Worm (Caenorhabditis elegans) whole organism, early embryonic: Measurements from ENCODE around the gene str-250.

Experiments
- B0310.2 ChIP-seq: sonication (generic microtip); optimal IDR thresholded peaks from 2 replicates; lab custom pipeline; 2016; ENCODE audit warnings: mild to moderate bottlenecking, missing genetic modification characterization, missing compliant biosample characterization
- F13C5.2 ChIP-seq: sonication (generic microtip); optimal IDR thresholded peaks from 2 replicates; lab custom pipeline; 2017; ENCODE audit warnings: mild to moderate bottlenecking, missing genetic modification characterization, inconsistent platforms, missing compliant biosample characterization
- aly-1 ChIP-seq: sonication (generic microtip); optimal IDR thresholded peaks from 2 replicates; lab custom pipeline; 2016; ENCODE audit warnings: missing genetic modification characterization, missing compliant biosample characterization
- ama-1 ChIP-seq: fragments of 150-350 bp; optimal IDR thresholded peaks from 2 replicates; lab custom pipeline; 2014
- ceh-13 ChIP-seq: fragments of 200-800 bp; sonication (Bioruptor generic); optimal IDR thresholded peaks from 2 replicates; lab custom pipeline; 2018; ENCODE audit warnings: mild to moderate bottlenecking, missing genetic modification characterization, missing compliant biosample characterization
- ceh-36 ChIP-seq: sonication (generic microtip); optimal IDR thresholded peaks from 2 replicates; lab custom pipeline; 2016; ENCODE audit warnings: missing genetic modification characterization, inconsistent platforms, missing compliant biosample characterization
- ets-7 ChIP-seq: sonication (generic microtip); optimal IDR thresholded peaks from 2 replicates; lab custom pipeline; 2016; ENCODE audit warnings: missing genotype, missing genetic modification characterization, missing compliant biosample characterization
- flt-1 ChIP-seq: fragments of 200-800 bp; sonication (Bioruptor generic); IDR thresholded peaks from 2 replicates; pipeline ENCODE4 v1.3.6; 2022; ENCODE audit warnings: missing genetic modification characterization, missing compliant biosample characterization
- hmbx-1 ChIP-seq: sonication (generic microtip); optimal IDR thresholded peaks from 2 replicates; lab custom pipeline; 2016; ENCODE audit warnings: mild to moderate bottlenecking, missing genetic modification characterization, missing compliant biosample characterization
- hmg-4 ChIP-seq: fragments of 200-800 bp; sonication (Bioruptor generic); optimal IDR thresholded peaks from 2 replicates; lab custom pipeline; 2018; ENCODE audit warnings: mild to moderate bottlenecking, missing genetic modification characterization, missing compliant biosample characterization
- hnd-1 ChIP-seq: sonication (generic microtip); optimal IDR thresholded peaks from 2 replicates; lab custom pipeline; 2016; ENCODE audit warnings: missing genetic modification characterization, missing compliant biosample characterization
- pes-1 ChIP-seq: fragments of 200-800 bp; sonication (Bioruptor generic); IDR thresholded peaks from 2 replicates; pipeline ENCODE4 v1.3.6; 2022; ENCODE audit warnings: missing genetic modification reagents, missing genetic modification characterization, missing compliant biosample characterization
- scrt-1 ChIP-seq: fragments of 200-800 bp; sonication (Bioruptor generic); IDR thresholded peaks from 2 replicates; pipeline ENCODE4 v1.3.6; 2022; ENCODE audit warnings: missing genetic modification characterization, missing compliant biosample characterization
- sea-1 ChIP-seq: fragments of 200-800 bp; sonication (Bioruptor generic); conservative IDR thresholded peaks from 2 replicates; pipeline ENCODE4 v1.3.6; 2022; ENCODE audit warnings: missing genetic modification characterization, missing compliant biosample characterization
- tbx-11 ChIP-seq: fragments of 200-800 bp; sonication (Bioruptor generic); IDR thresholded peaks from 2 replicates; pipeline ENCODE4 v1.3.6; 2022; ENCODE audit warnings: missing genetic modification characterization, missing compliant biosample characterization
- tbx-37 ChIP-seq: fragments of 200-800 bp; sonication (Bioruptor generic); conservative IDR thresholded peaks from 2 replicates; pipeline ENCODE4 v1.3.6; 2022; ENCODE audit warnings: missing genetic modification reagents, missing genetic modification characterization, missing compliant biosample characterization
- tra-4 ChIP-seq: sonication (generic microtip); optimal IDR thresholded peaks from 2 replicates; lab custom pipeline; 2017; ENCODE audit warnings: missing genetic modification characterization, missing compliant biosample characterization

Gene str-250

DNA sequence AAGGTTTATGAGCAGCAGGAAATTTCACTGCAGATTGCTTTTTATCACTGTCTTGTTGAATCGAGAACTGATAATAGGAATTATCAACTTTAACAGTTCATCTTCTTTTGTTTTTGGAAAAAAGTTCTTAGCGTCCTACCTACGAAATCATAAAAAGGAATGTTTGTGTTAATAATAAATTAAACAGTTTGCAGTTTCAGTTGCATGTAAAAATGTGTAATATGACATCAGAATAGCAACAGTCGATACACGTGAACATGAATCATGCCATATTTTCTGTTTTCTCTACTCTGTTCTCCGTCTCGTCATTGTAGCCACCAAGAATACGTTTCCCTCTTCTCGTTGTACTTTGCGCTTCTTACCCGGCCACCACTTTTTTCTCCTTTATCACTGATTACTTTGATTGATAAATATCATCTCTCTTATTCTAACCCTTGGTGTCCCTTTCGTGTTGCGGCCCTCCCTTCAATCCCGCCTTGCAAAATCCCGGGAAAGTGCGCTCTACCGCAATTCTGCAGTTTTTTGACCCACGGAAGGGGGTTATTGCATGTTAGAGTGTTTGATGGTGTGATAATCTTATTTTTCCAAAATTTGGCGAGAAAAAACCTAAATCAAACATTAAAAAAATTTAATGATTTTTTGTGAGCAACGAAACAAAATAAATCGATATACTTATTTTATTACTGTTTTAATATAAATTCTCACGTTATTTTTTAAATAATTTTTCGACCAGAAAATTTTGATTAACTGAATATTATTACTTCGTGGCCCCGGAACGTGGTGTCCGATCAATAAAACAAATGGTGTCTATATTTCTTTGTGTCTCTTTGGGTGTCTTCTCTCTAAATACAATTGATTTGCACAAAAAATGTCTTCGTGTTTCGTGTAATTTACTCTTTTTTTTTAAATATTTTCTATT lies 25.7 kb upstream of the str-250 start, which contains the start of gene sptl-3:
Gene sptl-3, plus strand, starts transcription at position 869 of the 919 bp plus-strand sequence.
- TF ChIP-seq B0310.2 (tag; lab: Kevin White, UChicago) (no peak), ceh-36 (tag; lab: Kevin White, UChicago) (no peak), flt-1 (no peak), tra-4 (tag; lab: Kevin White, UChicago) (no peak), ceh-13 (no peak), ama-1 (lab: Kevin White, UChicago) (no peak), ets-7 (tag; lab: Kevin White, UChicago) (no peak), pes-1 (no peak), tbx-37 (GFP tag; lab: Robert Waterston, UW) (no peak), F13C5.2 (no peak)

DNA sequence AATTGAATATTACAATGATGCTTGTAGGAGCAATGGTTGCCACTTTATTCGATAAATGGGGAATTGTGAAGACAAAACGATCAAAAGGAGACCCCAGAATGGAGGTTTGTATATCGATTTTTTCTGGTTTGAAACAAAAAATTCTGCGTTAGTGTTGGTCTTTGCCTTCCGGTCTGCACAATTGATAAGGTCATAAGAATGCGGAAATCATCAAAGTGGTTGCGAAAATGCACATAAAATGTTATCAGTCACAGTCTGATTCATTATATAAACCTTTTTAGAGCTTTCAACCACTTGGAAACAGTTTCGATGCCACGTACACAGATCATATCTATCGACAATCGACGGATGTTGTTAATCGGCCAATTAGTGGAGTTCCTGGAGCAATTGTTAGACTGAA lies 24.9 kb upstream of the str-250 start:
- TF ChIP-seq tra-4 (tag; lab: Kevin White, UChicago) (no peak), hnd-1 (tag; lab: Kevin White, UChicago) (no peak), hmg-4 (GFP tag; lab: Kevin White, UChicago) (no peak), ceh-13 (no peak), F13C5.2 (no peak), B0310.2 (tag; lab: Kevin White, UChicago) (no peak), ama-1 (lab: Kevin White, UChicago) (no peak), hmbx-1 (tag; lab: Kevin White, UChicago) (no peak), tbx-11 (GFP tag; lab: Robert Waterston, UW) (no peak), aly-1 (tag; lab: Kevin White, UChicago) (no peak), flt-1 (no peak), ceh-36 (tag; lab: Kevin White, UChicago) (no peak)

DNA sequence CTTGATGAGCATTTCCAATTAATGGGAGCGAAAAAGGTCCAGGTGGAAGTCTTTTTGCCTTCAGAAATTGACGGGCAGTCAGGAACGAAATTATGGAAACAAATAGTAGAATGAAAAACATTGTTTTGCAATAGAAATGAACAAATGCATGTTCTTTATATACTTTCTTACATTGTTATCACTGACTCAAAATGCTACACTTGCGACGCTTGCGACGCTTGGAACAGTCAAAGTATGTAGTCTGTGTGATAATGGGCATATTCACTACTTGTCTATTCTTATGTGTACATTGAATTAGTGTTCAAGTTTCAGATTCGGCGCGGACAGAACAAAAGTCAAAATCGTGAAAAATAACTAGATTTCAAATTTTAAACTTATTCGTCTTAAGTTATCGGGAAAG lies 20.1 kb upstream of the str-250 start, which contains the start of gene cyp-35C1:
Gene cyp-35C1, minus strand, starts transcription at position 132 of the 400 bp plus-strand sequence.
- TF ChIP-seq B0310.2 (tag; lab: Kevin White, UChicago) (no peak), sea-1 (GFP tag; lab: Robert Waterston, UW) (no peak), ceh-36 (tag; lab: Kevin White, UChicago) (no peak), ama-1 (lab: Kevin White, UChicago) (no peak), flt-1 (no peak), pes-1 (no peak), ceh-13 (no peak), tbx-37 (GFP tag; lab: Robert Waterston, UW) (no peak), hmg-4 (GFP tag; lab: Kevin White, UChicago) (no peak), scrt-1 (GFP tag; lab: Robert Waterston, UW) (no peak), hmbx-1 (tag; lab: Kevin White, UChicago) (no peak), ets-7 (tag; lab: Kevin White, UChicago) (no peak), F13C5.2 (no peak), hnd-1 (tag; lab: Kevin White, UChicago) (no peak), aly-1 (tag; lab: Kevin White, UChicago) (no peak), tbx-11 (GFP tag; lab: Robert Waterston, UW) (no peak), tra-4 (tag; lab: Kevin White, UChicago) (no peak)

DNA sequence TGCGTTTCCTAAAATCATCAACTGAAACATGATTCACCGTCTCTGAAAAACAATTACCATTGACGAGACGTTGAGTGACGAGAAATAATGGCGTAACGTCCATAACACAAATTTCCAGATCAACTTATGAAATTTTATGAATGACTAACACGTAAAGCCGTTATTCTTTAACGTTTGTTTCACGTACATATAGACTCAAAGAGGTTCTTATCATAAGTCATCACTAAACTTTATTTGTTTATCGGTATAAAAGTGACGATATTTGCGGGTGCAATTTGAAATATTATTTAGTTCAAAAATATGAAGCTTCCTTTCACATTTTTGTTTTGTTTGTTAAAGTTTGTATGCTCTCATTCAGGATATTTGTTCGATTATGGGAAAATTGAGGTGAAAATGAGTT lies 19.2 kb upstream of the str-250 start, which contains the start of gene oac-3:
Gene oac-3, plus strand, starts transcription at position 301 of the 400 bp plus-strand sequence.
- TF ChIP-seq sea-1 (GFP tag; lab: Robert Waterston, UW), result no peak
- TF ChIP-seq ets-7 (tag; lab: Kevin White, UChicago), result no peak
- TF ChIP-seq pes-1, result no peak
- no peak for TF ChIP-seq ceh-36 (tag; lab: Kevin White, UChicago)
- no peak for TF ChIP-seq B0310.2 (tag; lab: Kevin White, UChicago)
- no peak for TF ChIP-seq hmg-4 (GFP tag; lab: Kevin White, UChicago)

DNA sequence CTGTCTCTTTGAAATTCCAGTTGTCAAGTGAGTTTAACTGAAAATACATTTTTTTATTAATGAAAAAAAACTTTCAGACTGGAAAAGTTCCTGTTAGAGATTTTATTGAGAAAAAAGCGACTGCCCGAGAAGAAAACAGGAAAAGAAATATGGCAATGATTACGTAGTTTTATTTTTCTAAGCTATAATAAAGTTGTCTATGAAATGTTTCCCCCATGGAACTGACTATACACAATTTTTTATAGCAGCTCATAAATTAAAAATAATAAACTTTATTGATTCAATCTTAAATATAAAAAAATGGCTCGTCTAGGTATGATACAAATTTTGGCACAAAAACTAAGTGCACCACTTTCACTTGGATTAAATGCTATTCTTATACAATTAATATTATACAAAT lies 15.9 kb upstream of the str-250 start, which contains the start of gene C06B3.1:
Gene C06B3.1, plus strand, starts transcription at position 301 of the 400 bp plus-strand sequence.
- TF ChIP-seq scrt-1 (GFP tag; lab: Robert Waterston, UW), result no peak
- no peak for TF ChIP-seq tbx-37 (GFP tag; lab: Robert Waterston, UW)
- no peak for TF ChIP-seq aly-1 (tag; lab: Kevin White, UChicago)
- no peak for TF ChIP-seq hmg-4 (GFP tag; lab: Kevin White, UChicago)
- no peak for TF ChIP-seq hmbx-1 (tag; lab: Kevin White, UChicago)
- no peak for TF ChIP-seq flt-1
- no peak for TF ChIP-seq tbx-11 (GFP tag; lab: Robert Waterston, UW)
- TF ChIP-seq F13C5.2, result no peak
- TF ChIP-seq tra-4 (tag; lab: Kevin White, UChicago), result no peak
- no peak for TF ChIP-seq ceh-36 (tag; lab: Kevin White, UChicago)

DNA sequence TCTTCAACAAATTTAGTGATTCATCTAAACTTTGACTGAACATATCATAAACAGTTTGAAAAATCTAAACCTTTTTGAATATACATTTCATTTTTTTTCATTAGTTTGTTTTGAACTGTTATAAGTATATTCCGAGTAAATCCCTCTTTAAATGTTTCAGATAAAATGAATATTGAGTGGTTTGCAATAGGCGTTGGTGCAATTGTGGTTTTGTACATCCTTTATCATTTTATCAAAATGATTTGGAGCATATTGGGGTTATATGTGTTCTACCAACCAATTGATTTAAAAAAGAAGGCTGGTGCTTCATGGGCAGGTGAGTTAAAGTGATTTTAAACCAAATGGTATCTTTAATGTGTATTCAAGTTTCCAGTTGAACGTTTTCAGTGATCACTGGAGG lies 14.0 kb upstream of the str-250 start, which contains the start of gene stdh-3:
Gene stdh-3, plus strand, starts transcription at position 166 of the 400 bp plus-strand sequence.
- TF ChIP-seq hmg-4 (GFP tag; lab: Kevin White, UChicago) (no peak), ama-1 (lab: Kevin White, UChicago) (no peak), B0310.2 (tag; lab: Kevin White, UChicago) (no peak), scrt-1 (GFP tag; lab: Robert Waterston, UW) (no peak), ets-7 (tag; lab: Kevin White, UChicago) (no peak), tbx-11 (GFP tag; lab: Robert Waterston, UW) (no peak), pes-1 (no peak), ceh-36 (tag; lab: Kevin White, UChicago) (no peak), sea-1 (GFP tag; lab: Robert Waterston, UW) (no peak), tra-4 (tag; lab: Kevin White, UChicago) (no peak), ceh-13 (no peak), F13C5.2 (no peak)

DNA sequence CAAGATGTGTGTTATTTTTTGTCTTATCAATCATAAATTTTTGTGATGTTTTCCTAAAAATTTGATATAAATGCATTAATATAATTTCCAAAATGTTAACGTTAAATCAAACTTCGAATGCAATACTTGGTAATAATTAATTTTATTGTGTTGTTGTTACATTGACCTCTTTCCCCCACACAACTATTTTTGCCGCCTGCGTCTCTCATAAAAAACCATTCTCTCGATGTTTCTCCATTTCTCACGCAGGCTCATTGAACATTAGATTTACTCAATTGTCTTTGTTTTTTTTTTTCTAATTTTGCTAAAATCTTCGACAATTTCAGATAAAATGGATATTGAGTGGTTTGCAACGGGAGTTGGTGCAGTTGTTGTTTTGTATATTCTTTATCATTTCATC lies 12.3 kb upstream of the str-250 start, which contains the start of gene stdh-1:
Gene stdh-1, plus strand, starts transcription at position 327 of the 400 bp plus-strand sequence.
- TF ChIP-seq hnd-1 (tag; lab: Kevin White, UChicago) (no peak), sea-1 (GFP tag; lab: Robert Waterston, UW) (no peak), ets-7 (tag; lab: Kevin White, UChicago) (no peak), scrt-1 (GFP tag; lab: Robert Waterston, UW) (no peak), ceh-36 (tag; lab: Kevin White, UChicago) (no peak), B0310.2 (tag; lab: Kevin White, UChicago) (no peak), hmbx-1 (tag; lab: Kevin White, UChicago) (no peak), ama-1 (lab: Kevin White, UChicago) (no peak), hmg-4 (GFP tag; lab: Kevin White, UChicago) (no peak), ceh-13 (no peak), flt-1 (no peak), aly-1 (tag; lab: Kevin White, UChicago) (no peak), tbx-11 (GFP tag; lab: Robert Waterston, UW) (no peak), F13C5.2 (no peak), pes-1 (no peak), tra-4 (tag; lab: Kevin White, UChicago) (no peak)
